Worm (Caenorhabditis elegans): ENCODE measurements around the gene srh-72.

srh-72 gene

ce11 chrII:1610630-1611029 is 29.8 kb downstream of the srh-72 start, which contains the start of gene fbxa-163:
fbxa-163 (minus strand) TSS chrII:1610730.
- no peak for TF ChIP-seq daf-16 (GFP tag; optimal IDR thresholded peaks at IDR 0.05)
- peak; percentile 19 for TF ChIP-seq daf-16 (tag; optimal IDR thresholded peaks at IDR 0.05)
- no peak for TF ChIP-seq ceh-82 (tag; optimal IDR thresholded peaks at IDR 0.05)
- peak; percentile 41 for TF ChIP-seq pqm-1 (tag; optimal IDR thresholded peaks at IDR 0.05)
- peak; percentile 13 for TF ChIP-seq nhr-28 (tag; optimal IDR thresholded peaks at IDR 0.05)
- peak in 1 of 2 experiments; percentile 28 for TF ChIP-seq unc-62 (GFP tag; optimal IDR thresholded peaks at IDR 0.05 in 1 of 2)
- no peak for TF ChIP-seq unc-62 (tag; optimal IDR thresholded peaks at IDR 0.05)

ce11 chrII:1608915-1609314 is 31.5 kb downstream of the srh-72 start:
- TF ChIP-seq nhr-10 (tag; optimal IDR thresholded peaks at IDR 0.05) (no peak), duxl-1 (tag; optimal IDR thresholded peaks at IDR 0.05; ENCODE audit: poor library complexity) (no peak), cey-2 (tag; optimal IDR thresholded peaks at IDR 0.05; ENCODE audit: borderline replicate concordance, insufficient read depth) (no peak), nhr-111 (GFP tag; optimal IDR thresholded peaks at IDR 0.05) (no peak), unc-62 (GFP tag; optimal IDR thresholded peaks at IDR 0.05 in 1 of 2) (no peak), unc-62 (tag; optimal IDR thresholded peaks at IDR 0.05) (no peak), ceh-44 (GFP tag; IDR thresholded peaks at IDR 0.05) (no peak), ztf-11 (tag; optimal IDR thresholded peaks at IDR 0.05) (no peak), tra-1 (GFP tag; IDR thresholded peaks at IDR 0.05) (no peak), lim-7 (GFP tag; IDR thresholded peaks at IDR 0.05) (no peak), pqm-1 (tag; optimal IDR thresholded peaks at IDR 0.05) (peak; percentile 82), mxl-3 (GFP tag; optimal IDR thresholded peaks at IDR 0.05) (peak; percentile 31), daf-16 (GFP tag; optimal IDR thresholded peaks at IDR 0.05) (no peak), daf-16 (tag; optimal IDR thresholded peaks at IDR 0.05) (peak; percentile 85), set-16 (GFP tag; IDR thresholded peaks at IDR 0.05) (no peak), lsy-2 (tag; optimal IDR thresholded peaks at IDR 0.05) (no peak), zag-1 (tag; optimal IDR thresholded peaks at IDR 0.05) (no peak), nhr-6 (tag; optimal IDR thresholded peaks at IDR 0.05) (no peak), lin-13 (GFP tag; optimal IDR thresholded peaks at IDR 0.05) (no peak), ZK337.2 (GFP tag; IDR thresholded peaks at IDR 0.05) (no peak), dmd-6 (GFP tag; IDR thresholded peaks at IDR 0.05) (no peak; the same call in 1 of the 2 replicates), fkh-10 (GFP tag; optimal IDR thresholded peaks at IDR 0.05) (no peak), nhr-77 (tag; optimal IDR thresholded peaks at IDR 0.05) (peak; percentile 49), spr-1 (tag; optimal IDR thresholded peaks at IDR 0.05) (no peak), T20F7.1 (GFP tag; optimal IDR thresholded peaks at IDR 0.05) (no peak), T26A8.4 (GFP tag; IDR thresholded peaks at IDR 0.05) (no peak), gei-8 (GFP tag; optimal IDR thresholded peaks at IDR 0.05) (no peak), dmd-9 (GFP tag; IDR thresholded peaks at IDR 0.05) (no peak), hlh-11 (tag; optimal IDR thresholded peaks at IDR 0.05) (peak; percentile 56), fos-1 (tag; optimal IDR thresholded peaks at IDR 0.05) (no peak), unc-130 (GFP tag; optimal IDR thresholded peaks at IDR 0.05) (no peak), nhr-11 (tag; optimal IDR thresholded peaks at IDR 0.05) (no peak), egl-43 (GFP tag; IDR thresholded peaks at IDR 0.05) (no peak), skn-1 (tag; optimal IDR thresholded peaks at IDR 0.05) (no peak), nhr-28 (tag; optimal IDR thresholded peaks at IDR 0.05) (peak; percentile 59), spr-3 (GFP tag; optimal IDR thresholded peaks at IDR 0.05) (no peak), nhr-25 (tag; optimal IDR thresholded peaks at IDR 0.05; ENCODE audit: borderline replicate concordance, insufficient read depth) (no peak)

- TF ChIP-seq gei-8 (GFP tag; optimal IDR thresholded peaks at IDR 0.05) (no peak), dmd-8 (GFP tag; IDR thresholded peaks at IDR 0.05) (no peak), lir-3 (tag; optimal IDR thresholded peaks at IDR 0.05) (no peak), hlh-11 (tag; optimal IDR thresholded peaks at IDR 0.05) (peak; percentile 15), lin-39 (tag; optimal IDR thresholded peaks at IDR 0.05) (no peak), aha-1 (tag) (no peak), nhr-77 (tag; optimal IDR thresholded peaks at IDR 0.05) (peak; percentile 46), zip-11 (GFP tag; IDR thresholded peaks at IDR 0.05) (no peak), pqm-1 (tag; optimal IDR thresholded peaks at IDR 0.05) (peak; percentile 80), daf-8 (GFP tag; IDR thresholded peaks at IDR 0.05) (no peak), lin-1 (GFP tag; IDR thresholded peaks at IDR 0.05) (no peak), rbr-2 (tag; optimal IDR thresholded peaks at IDR 0.05) (no peak), sdz-12 (GFP tag; optimal IDR thresholded peaks at IDR 0.05) (no peak), mxl-2 (GFP tag; conservative IDR thresholded peaks at IDR 0.05) (no peak), snpc-4 (tag; optimal IDR thresholded peaks at IDR 0.05) (no peak), nhr-41 (GFP tag; IDR thresholded peaks at IDR 0.05) (no peak), dve-1 (tag; optimal IDR thresholded peaks at IDR 0.05; ENCODE audit: insufficient read depth) (no peak)
Observed at ce11 chrII:1607575-1607974, 32.8 kb downstream of the srh-72 start.
